Fruit fly (Drosophila melanogaster): ENCODE data around the gene CG43074.

Gene CG43074

dm6 chr3L:3471174-3471573, 13.3 kb downstream of the CG43074 start, which contains the start of gene CG14971 (continued):
- TF ChIP-seq hbn (GFP tag; IDR thresholded peaks at IDR 0.05; ENCODE audit: partially characterized antibody) (peak; percentile 78), CG7271 (tag; optimal IDR thresholded peaks at IDR 0.05) (no peak), dmrt99B (tag; optimal IDR thresholded peaks at IDR 0.05) (no peak), CG11560 (tag; IDR thresholded peaks at IDR 0.05) (no peak), CkIIα-i1 (GFP tag; IDR thresholded peaks at IDR 0.05) (no peak), Atf-2 (GFP tag; optimal IDR thresholded peaks at IDR 0.05) (no peak), shn (GFP tag; optimal IDR thresholded peaks at IDR 0.05) (peak; percentile 36), CG4730 (GFP tag; IDR thresholded peaks at IDR 0.05) (no peak), NC2β (GFP tag; optimal IDR thresholded peaks at IDR 0.05) (peak; percentile 48), Aef1 (GFP tag; IDR thresholded peaks at IDR 0.05) (no peak), Fer3 (tag; optimal IDR thresholded peaks at IDR 0.05) (no peak), sob (GFP tag; IDR thresholded peaks at IDR 0.05) (peak; percentile 50; the same call in 1 of the 2 replicates), CG6813 (GFP tag; optimal IDR thresholded peaks at IDR 0.05) (no peak), hth (optimal IDR thresholded peaks at IDR 0.05) (no peak), onecut (GFP tag; IDR thresholded peaks at IDR 0.05) (no peak; the same call in none of the 2 replicates), CG18764 (GFP tag; optimal IDR thresholded peaks at IDR 0.05) (no peak), CG17612 (GFP tag; IDR thresholded peaks at IDR 0.05) (no peak), bowl (GFP tag; IDR thresholded peaks at IDR 0.05) (no peak), GATAe (GFP tag; conservative IDR thresholded peaks at IDR 0.05) (peak; percentile 31; the same call in 1 of the 2 replicates), CG2678 (tag; optimal IDR thresholded peaks at IDR 0.05) (no peak), btn (GFP tag; optimal IDR thresholded peaks at IDR 0.05) (no peak), CG30403 (GFP tag; optimal IDR thresholded peaks at IDR 0.05) (no peak), Ssrp (tag; optimal IDR thresholded peaks at IDR 0.05) (no peak), otp (GFP tag; IDR thresholded peaks at IDR 0.05) (no peak), CG7745 (tag; optimal IDR thresholded peaks at IDR 0.05) (no peak), Hr78 (GFP tag; optimal IDR thresholded peaks at IDR 0.05) (no peak), ab (GFP tag; optimal IDR thresholded peaks at IDR 0.05) (no peak), CG32767 (GFP tag; IDR thresholded peaks at IDR 0.05) (peak; percentile 10; the same call in 1 of the 2 replicates), CG8924 (tag; optimal IDR thresholded peaks at IDR 0.05) (peak; percentile 34), wdn (GFP tag; IDR thresholded peaks at IDR 0.05) (no peak), mld (GFP tag; IDR thresholded peaks at IDR 0.05; ENCODE audit: partially characterized antibody) (peak; percentile 72; the same call in 2 of the 3 replicates), CG13287 (GFP tag; IDR thresholded peaks at IDR 0.05; ENCODE audit: partially characterized antibody) (peak; percentile 91), B-H1 (GFP tag; IDR thresholded peaks at IDR 0.05) (no peak), maf-S (GFP tag; optimal IDR thresholded peaks at IDR 0.05) (peak; percentile 39), Hr3 (GFP tag; optimal IDR thresholded peaks at IDR 0.05) (peak; percentile 9), CG34376 (GFP tag; optimal IDR thresholded peaks at IDR 0.05) (peak; percentile 33), CG14014 (GFP tag; IDR thresholded peaks at IDR 0.05) (peak; percentile 25; the same call in 1 of the 2 replicates), Bteb2 (GFP tag; optimal IDR thresholded peaks at IDR 0.05) (peak; percentile 43), CG3281 (GFP tag; optimal IDR thresholded peaks at IDR 0.05) (no peak), CG3407 (GFP tag; optimal IDR thresholded peaks at IDR 0.05) (no peak), CG7786 (GFP tag; optimal IDR thresholded peaks at IDR 0.05) (peak; percentile 41), CG10366 (GFP tag; IDR thresholded peaks at IDR 0.05) (no peak), CG8944 (GFP tag; optimal IDR thresholded peaks at IDR 0.05) (peak; percentile 45), org-1 (GFP tag; optimal IDR thresholded peaks at IDR 0.05) (no peak), stc (GFP tag; IDR thresholded peaks at IDR 0.05) (no peak), CG1832 (GFP tag; optimal IDR thresholded peaks at IDR 0.05) (no peak), lilli (GFP tag; optimal IDR thresholded peaks at IDR 0.05) (peak; percentile 70), Sin3A (optimal IDR thresholded peaks at IDR 0.05) (peak; percentile 41), CG13894 (tag; optimal IDR thresholded peaks at IDR 0.05) (no peak), corto (GFP tag; optimal IDR thresholded peaks at IDR 0.05) (no peak), Ada2b (GFP tag; IDR thresholded peaks at IDR 0.05) (no peak; the same call in 1 of the 2 replicates), CG6272 (GFP tag; IDR thresholded peaks at IDR 0.05) (no peak)
